Fruit fly (Drosophila melanogaster): ENCODE measurements around the gene CG15717.

- TF ChIP-seq psq (optimal IDR thresholded peaks at IDR 0.05) (no peak), insv (optimal IDR thresholded peaks at IDR 0.05) (no peak), ttk (optimal IDR thresholded peaks at IDR 0.05) (no peak), h (optimal IDR thresholded peaks at IDR 0.05) (no peak), Myc (optimal IDR thresholded peaks at IDR 0.05) (no peak)
Measured at dm6 chrX:13101817-13102216, 26.9 kb upstream of the CG15717 start.
